Worm (Caenorhabditis elegans) whole organism, L1 larva: ENCODE results near the gene C17C3.11.

Experiments
- egl-27 ChIP-seq, 2 experiments: fragments of 150-350 bp in 1 of 2; sonication (generic microtip); optimal IDR thresholded peaks; 3 replicates each; lab custom pipeline; 2017 to 2018; ENCODE audit warnings: missing biosample characterization in 2 of 2, missing genetic modification characterization in 2 of 2, missing genetic modification reagents in 2 of 2
- fos-1 ChIP-seq: fragments of 150-350 bp; optimal IDR thresholded peaks from 2 replicates; lab custom pipeline; 2014; ENCODE audit warnings: missing biosample characterization, missing genetic modification characterization
- lin-39 ChIP-seq: fragments of 150-350 bp; optimal IDR thresholded peaks from 2 replicates; lab custom pipeline; 2014; ENCODE audit warnings: missing biosample characterization, missing genetic modification reagents, missing genetic modification characterization
- nhr-237 ChIP-seq: fragments of 150-350 bp; optimal IDR thresholded peaks from 2 replicates; lab custom pipeline; 2014; ENCODE audit warnings: missing biosample characterization, missing genetic modification characterization
- nhr-76 ChIP-seq: sonication (generic microtip); optimal IDR thresholded peaks from 2 replicates; lab custom pipeline; 2017; ENCODE audit warnings: missing biosample characterization, missing genetic modification characterization
- snpc-4 ChIP-seq: fragments of 150-350 bp; optimal IDR thresholded peaks from 2 replicates; lab custom pipeline; 2014; ENCODE audit warnings: missing biosample characterization, missing genetic modification characterization

- TF ChIP-seq nhr-237 (tag; lab: Kevin White, UChicago) = no peak
- TF ChIP-seq lin-39 (tag; lab: Kevin White, UChicago) = no peak
- TF ChIP-seq fos-1 (tag; lab: Kevin White, UChicago) = no peak
- no peak for TF ChIP-seq snpc-4
- TF ChIP-seq egl-27 (tag; optimal IDR thresholded peaks at IDR 0.05; lab: Kevin White, UChicago) = no peak
- TF ChIP-seq nhr-76 = no peak
Measured at ce11 chrII:5541685-5542084, 4.1 kb downstream of the C17C3.11 start, which contains the start of gene C17C3.24.
